Worm (Caenorhabditis elegans) whole organism, young adult: Measurements from ENCODE around the gene rpt-1.

ENCODE experiments used
- egl-44 ChIP-seq: fragments of 200-800 bp; sonication (Bioruptor generic); IDR thresholded peaks from 2 replicates; pipeline ENCODE4 v1.3.6; 2022; ENCODE audit warnings: missing genetic modification reagents, missing genetic modification characterization, missing compliant biosample characterization
- ets-4 ChIP-seq: fragments of 200-800 bp; sonication (Bioruptor generic); optimal IDR thresholded peaks from 2 replicates; lab custom pipeline; 2018; ENCODE audit warnings: mild to moderate bottlenecking, missing genetic modification characterization, missing compliant biosample characterization
- repo-1 ChIP-seq: sonication (generic microtip); optimal IDR thresholded peaks from 2 replicates; lab custom pipeline; 2017; ENCODE audit warnings: mild to moderate bottlenecking, missing genetic modification characterization, missing compliant biosample characterization
- snpc-1.3 ChIP-seq: sonication (generic microtip); optimal IDR thresholded peaks from 2 replicates; lab custom pipeline; 2017; ENCODE audit warnings: missing genetic modification characterization, mild to moderate bottlenecking, missing compliant biosample characterization, antibody characterized with exemption, moderate library complexity, missing genotype, missing genetic modification reagents; ENCODE audit not compliant: insufficient read depth

DNA sequence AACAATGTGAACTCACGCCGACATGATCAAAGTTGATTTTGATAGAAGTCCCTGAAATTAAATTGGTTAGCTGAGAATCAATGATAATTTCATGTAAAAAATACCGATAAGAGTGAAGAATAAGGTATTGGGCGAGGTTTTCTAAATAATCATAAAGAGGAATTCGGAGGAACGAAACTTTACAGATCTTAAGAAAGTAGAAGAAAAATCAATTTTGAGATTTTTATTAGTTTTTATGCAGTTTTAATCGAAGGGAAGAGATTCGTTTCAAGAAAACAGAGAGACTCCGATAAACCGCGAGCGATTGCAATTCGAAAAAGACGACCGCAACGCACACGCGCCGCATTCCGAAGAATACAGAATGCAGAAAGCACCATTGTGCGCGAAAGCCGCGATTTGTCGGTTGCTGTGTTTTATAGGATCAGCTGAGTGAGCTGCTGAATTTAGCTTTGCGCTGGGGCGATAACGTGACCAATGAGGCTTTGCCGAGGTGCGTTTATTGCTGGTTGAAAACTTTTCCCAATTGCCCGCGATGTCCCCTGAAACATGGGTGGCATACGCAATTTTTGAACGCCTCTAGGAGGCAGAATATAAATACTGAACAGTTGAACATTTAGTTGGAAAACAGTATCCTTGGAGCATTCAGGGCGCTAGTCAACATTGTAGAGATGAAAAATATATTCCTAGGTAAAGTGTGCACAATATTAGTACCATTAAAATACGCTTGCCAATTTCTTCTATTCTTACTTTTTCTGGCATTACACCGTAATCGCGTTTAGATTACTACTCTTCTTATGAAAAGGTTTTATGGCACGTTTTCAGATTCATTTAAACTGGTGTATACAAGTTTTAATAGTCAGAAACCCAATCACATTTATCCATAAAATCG lies 2.3 kb downstream of the rpt-1 start, which contains the start of gene snr-4:
- TF ChIP-seq ets-4 (peak; percentile 26), snpc-1.3 (peak; percentile 94), egl-44 (GFP tag; lab: Robert Waterston, UW) (peak; percentile 74; the same call in 1 of the 2 replicates), repo-1 (tag; lab: Kevin White, UChicago) (peak; percentile 93)
